Worm (Caenorhabditis elegans): ENCODE data around the gene nhr-103.

The nhr-103 gene

DNA sequence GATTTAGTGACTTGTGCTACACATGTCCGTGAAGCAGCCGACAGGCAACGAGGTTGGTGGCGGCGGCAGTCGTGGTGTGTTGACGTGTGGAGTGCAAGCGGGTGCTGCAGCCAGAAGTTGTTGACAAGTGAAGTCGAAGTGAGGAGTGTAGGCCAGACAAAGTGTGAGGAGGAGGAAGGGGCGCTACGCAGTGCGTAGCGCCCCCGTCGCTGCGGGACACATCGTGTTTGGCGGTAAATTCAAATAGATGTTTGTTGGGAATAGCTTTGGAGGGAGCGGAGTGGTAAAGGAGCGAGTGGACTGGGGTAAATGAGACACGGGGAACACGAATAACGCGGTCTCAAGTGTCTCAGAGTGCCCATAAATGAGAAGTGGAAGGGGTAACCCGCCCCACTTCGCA lies 39.7 kb upstream of the nhr-103 start:
- no peak for TF ChIP-seq pha-4 (tag; optimal IDR thresholded peaks at IDR 0.05)
- TF ChIP-seq unc-62 (GFP tag; optimal IDR thresholded peaks at IDR 0.05) = no peak
- no peak for TF ChIP-seq nhr-2 (tag; optimal IDR thresholded peaks at IDR 0.05)
- TF ChIP-seq nhr-12 (tag; optimal IDR thresholded peaks at IDR 0.05) = no peak
- no peak for TF ChIP-seq tbx-8 (GFP tag; optimal IDR thresholded peaks at IDR 0.05)
- TF ChIP-seq lin-13 (tag; optimal IDR thresholded peaks at IDR 0.05) = no peak
- no peak for TF ChIP-seq lsy-2 (tag; optimal IDR thresholded peaks at IDR 0.05)

DNA sequence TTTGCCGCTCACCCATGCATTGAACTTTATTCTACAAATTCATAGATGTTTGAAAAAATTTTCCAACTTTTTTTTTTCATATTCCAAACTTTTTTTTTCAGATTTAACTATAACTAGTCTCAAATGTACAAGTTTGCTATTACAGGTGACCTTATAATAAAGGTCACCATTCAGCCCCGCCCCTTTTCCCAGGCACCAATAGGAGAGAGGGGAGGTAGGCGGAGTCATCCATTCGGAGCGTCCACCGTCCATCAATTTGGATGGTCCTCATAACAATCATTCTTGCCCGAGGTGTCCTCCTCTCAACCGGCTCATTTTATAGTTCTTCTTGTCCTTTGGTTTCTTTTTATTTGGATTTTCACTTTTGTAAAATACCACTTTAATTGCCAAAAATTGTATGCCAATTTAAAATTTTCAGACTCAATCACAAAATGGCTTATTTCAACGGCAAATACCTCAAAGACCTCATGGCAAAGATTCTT lies 37.3 kb upstream of the nhr-103 start, which contains the start of gene Y5H2B.3:
TSS of gene Y5H2B.3 (plus strand) at position 432 of the 482 bp plus-strand sequence.
- TF ChIP-seq flh-1 (GFP tag; optimal IDR thresholded peaks at IDR 0.05) = no peak
- no peak for TF ChIP-seq mab-5 (tag; optimal IDR thresholded peaks at IDR 0.05)
- no peak for TF ChIP-seq ces-1 (GFP tag; optimal IDR thresholded peaks at IDR 0.05)
- TF ChIP-seq cnd-1 (tag; optimal IDR thresholded peaks at IDR 0.05) = no peak
- TF ChIP-seq drap-1 (GFP tag; optimal IDR thresholded peaks at IDR 0.05) = no peak
- no peak for TF ChIP-seq lsy-2 (tag; optimal IDR thresholded peaks at IDR 0.05)
- TF ChIP-seq nhr-28 (tag; optimal IDR thresholded peaks at IDR 0.05) = no peak
- TF ChIP-seq unc-120 (tag; optimal IDR thresholded peaks at IDR 0.05; ENCODE audit: poor library complexity, severe bottlenecking) = no peak
- TF ChIP-seq nhr-76 (tag; optimal IDR thresholded peaks at IDR 0.05) = no peak
- no peak for TF ChIP-seq ceh-83 (GFP tag; optimal IDR thresholded peaks at IDR 0.05)
- no peak for TF ChIP-seq hlh-1 (tag; optimal IDR thresholded peaks at IDR 0.05)
- TF ChIP-seq nhr-2 (tag; optimal IDR thresholded peaks at IDR 0.05) = no peak
- TF ChIP-seq pha-4 (tag; optimal IDR thresholded peaks at IDR 0.05) = no peak

DNA sequence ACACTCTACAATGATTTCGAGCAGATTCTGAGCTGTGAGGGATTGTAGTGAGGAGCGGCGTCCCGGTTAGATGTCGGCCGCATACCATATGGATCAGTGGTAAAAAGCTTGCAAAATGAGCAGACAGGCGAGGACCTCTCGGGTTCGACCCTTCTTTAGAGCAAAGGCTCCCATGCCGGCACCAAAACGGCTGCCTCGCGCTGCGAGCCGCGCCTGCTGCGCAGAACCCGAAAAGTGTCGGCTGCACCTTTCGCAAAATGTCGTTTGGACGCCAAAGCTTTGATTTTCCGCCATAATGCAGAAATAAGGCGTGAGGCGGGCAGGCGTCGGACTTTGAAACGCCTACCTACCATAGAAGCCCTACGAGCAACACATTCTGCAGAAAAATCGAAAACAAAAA lies 34.8 kb upstream of the nhr-103 start:
- no peak for TF ChIP-seq unc-120 (tag; optimal IDR thresholded peaks at IDR 0.05; ENCODE audit: poor library complexity, severe bottlenecking)
- no peak for TF ChIP-seq pha-4 (tag; optimal IDR thresholded peaks at IDR 0.05)
- no peak for TF ChIP-seq lsy-2 (tag; optimal IDR thresholded peaks at IDR 0.05)
- no peak for TF ChIP-seq hlh-1 (tag; optimal IDR thresholded peaks at IDR 0.05)

DNA sequence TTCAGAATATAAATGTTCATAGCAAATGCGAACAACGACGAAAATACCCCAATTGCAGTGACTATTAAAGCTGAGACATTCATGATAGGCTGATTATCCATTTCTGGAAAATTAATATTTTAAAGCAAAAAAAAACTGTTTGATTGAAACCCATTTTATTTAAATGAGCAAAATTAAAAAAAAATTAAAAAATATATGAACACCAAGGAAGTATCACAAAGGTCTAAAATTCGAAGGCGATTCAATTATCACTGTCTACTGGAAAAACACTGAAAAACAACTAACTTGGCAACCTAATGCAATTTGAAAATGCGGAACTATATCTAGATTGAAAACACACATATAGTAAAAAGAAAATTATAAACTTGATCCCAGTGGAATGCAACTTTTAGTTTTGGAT lies 34.1 kb upstream of the nhr-103 start, which contains the start of gene srbc-42:
TSS of gene srbc-42 (minus strand) at position 101 of the 400 bp plus-strand sequence.
- no peak for TF ChIP-seq ces-1 (GFP tag; optimal IDR thresholded peaks at IDR 0.05)
- no peak for TF ChIP-seq blmp-1 (tag; optimal IDR thresholded peaks at IDR 0.05)

DNA sequence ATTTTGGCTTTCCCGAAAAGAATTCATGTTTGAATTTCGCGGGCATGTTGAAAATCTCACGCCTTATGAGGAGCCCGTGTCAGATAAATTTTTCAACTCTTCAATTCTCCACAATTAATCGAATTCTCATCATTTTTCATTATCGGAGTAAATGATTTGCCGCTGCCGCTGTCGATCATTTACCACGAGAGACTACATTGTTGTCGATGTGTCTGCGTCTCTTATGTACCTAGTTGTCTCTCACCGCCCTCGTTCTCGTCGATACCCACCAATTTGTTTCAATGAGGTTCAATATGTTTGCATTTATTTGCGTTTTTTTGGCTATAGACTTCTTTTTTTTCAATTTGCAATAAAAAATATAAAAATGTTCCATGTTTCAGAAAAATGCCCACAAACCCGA lies 33.1 kb upstream of the nhr-103 start, which contains the start of gene nhr-13:
TSS of gene nhr-13 (plus strand) at position 369 of the 400 bp plus-strand sequence.
- no peak for TF ChIP-seq ceh-83 (GFP tag; optimal IDR thresholded peaks at IDR 0.05)
- TF ChIP-seq unc-62 (GFP tag; optimal IDR thresholded peaks at IDR 0.05) = no peak
- TF ChIP-seq ceh-43 (GFP tag; optimal IDR thresholded peaks at IDR 0.05) = no peak
- TF ChIP-seq flh-1 (GFP tag; optimal IDR thresholded peaks at IDR 0.05) = no peak
- TF ChIP-seq cnd-1 (tag; optimal IDR thresholded peaks at IDR 0.05) = no peak
- TF ChIP-seq sptf-1 (tag; optimal IDR thresholded peaks at IDR 0.05) = no peak
- TF ChIP-seq sem-2 (GFP tag; optimal IDR thresholded peaks at IDR 0.05) = no peak
- TF ChIP-seq tbx-8 (GFP tag; optimal IDR thresholded peaks at IDR 0.05) = no peak
- no peak for TF ChIP-seq lin-32 (GFP tag; optimal IDR thresholded peaks at IDR 0.05)
- no peak for TF ChIP-seq ztf-11 (tag; optimal IDR thresholded peaks at IDR 0.05)
- TF ChIP-seq snpc-4 (tag; optimal IDR thresholded peaks at IDR 0.05) = no peak
- no peak for TF ChIP-seq unc-120 (tag; optimal IDR thresholded peaks at IDR 0.05; ENCODE audit: poor library complexity, severe bottlenecking)

DNA sequence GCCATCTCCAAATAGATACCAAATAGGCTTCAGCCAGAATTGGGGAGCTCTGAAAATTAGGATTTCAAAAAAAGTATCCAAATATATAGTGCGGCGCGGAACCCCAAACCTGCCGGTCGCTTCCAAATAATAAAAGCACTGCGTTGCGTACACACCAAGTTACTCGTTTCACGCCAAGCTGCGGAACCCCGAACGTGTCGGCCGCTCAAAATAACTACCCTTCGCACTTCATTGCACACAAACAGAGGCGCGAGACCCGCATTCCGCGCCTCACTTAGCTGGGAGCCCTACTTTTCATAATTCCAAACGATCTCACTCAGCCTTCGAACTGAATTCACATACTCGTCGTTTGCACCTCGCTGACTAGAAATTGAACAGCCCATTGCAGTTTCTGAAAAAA lies 25.6 kb upstream of the nhr-103 start:
- no peak for TF ChIP-seq ceh-83 (GFP tag; optimal IDR thresholded peaks at IDR 0.05)
- TF ChIP-seq ces-1 (GFP tag; optimal IDR thresholded peaks at IDR 0.05) = no peak
- no peak for TF ChIP-seq mep-1 (tag; optimal IDR thresholded peaks at IDR 0.05)
- TF ChIP-seq nhr-2 (tag; optimal IDR thresholded peaks at IDR 0.05) = no peak
- TF ChIP-seq sptf-1 (tag; optimal IDR thresholded peaks at IDR 0.05) = no peak
- no peak for TF ChIP-seq nhr-12 (tag; optimal IDR thresholded peaks at IDR 0.05)
- no peak for TF ChIP-seq hlh-1 (tag; optimal IDR thresholded peaks at IDR 0.05)
- TF ChIP-seq lin-13 (tag; optimal IDR thresholded peaks at IDR 0.05) = no peak
- TF ChIP-seq sem-2 (GFP tag; optimal IDR thresholded peaks at IDR 0.05) = no peak

DNA sequence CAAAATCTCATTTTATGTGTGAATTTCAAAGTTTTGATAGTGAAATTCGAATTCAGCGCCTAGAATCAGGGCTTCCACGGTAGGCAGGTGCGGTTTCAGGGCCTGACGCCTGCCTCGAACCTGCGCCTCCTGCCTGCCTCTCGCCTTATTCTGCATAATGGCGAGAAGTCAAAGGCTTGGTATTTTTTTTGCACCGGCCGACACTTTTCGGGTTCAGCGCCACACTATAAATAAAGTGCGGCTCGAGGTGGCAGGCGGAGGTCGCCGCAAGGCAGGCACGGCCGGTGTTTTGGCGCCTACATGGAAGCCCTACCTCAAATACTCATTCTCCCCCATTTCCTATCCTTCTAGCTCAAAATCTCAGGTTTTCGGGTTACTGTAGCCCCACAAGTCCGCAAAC lies 24.8 kb upstream of the nhr-103 start:
- no peak for TF ChIP-seq nhr-12 (tag; optimal IDR thresholded peaks at IDR 0.05)
- TF ChIP-seq lsy-2 (tag; optimal IDR thresholded peaks at IDR 0.05) = no peak
- TF ChIP-seq mab-5 (tag; optimal IDR thresholded peaks at IDR 0.05) = no peak
- TF ChIP-seq ceh-83 (GFP tag; optimal IDR thresholded peaks at IDR 0.05) = no peak
- no peak for TF ChIP-seq tbx-8 (GFP tag; optimal IDR thresholded peaks at IDR 0.05)
- no peak for TF ChIP-seq blmp-1 (tag; optimal IDR thresholded peaks at IDR 0.05)
- no peak for TF ChIP-seq snpc-4 (tag; optimal IDR thresholded peaks at IDR 0.05)
- TF ChIP-seq nhr-237 (tag; optimal IDR thresholded peaks at IDR 0.05) = no peak
- no peak for TF ChIP-seq ham-2 (GFP tag; optimal IDR thresholded peaks at IDR 0.05)
- no peak for TF ChIP-seq sem-2 (GFP tag; optimal IDR thresholded peaks at IDR 0.05)
- TF ChIP-seq zip-8 (tag; optimal IDR thresholded peaks at IDR 0.05) = no peak
- no peak for TF ChIP-seq elt-3 (tag; optimal IDR thresholded peaks at IDR 0.05)
